Worm (Caenorhabditis elegans): ENCODE data around the gene ceh-43.
A peak's percentile ranks its signal among the peaks of the same experiment; 100 is the strongest.

ceh-43 gene

DNA sequence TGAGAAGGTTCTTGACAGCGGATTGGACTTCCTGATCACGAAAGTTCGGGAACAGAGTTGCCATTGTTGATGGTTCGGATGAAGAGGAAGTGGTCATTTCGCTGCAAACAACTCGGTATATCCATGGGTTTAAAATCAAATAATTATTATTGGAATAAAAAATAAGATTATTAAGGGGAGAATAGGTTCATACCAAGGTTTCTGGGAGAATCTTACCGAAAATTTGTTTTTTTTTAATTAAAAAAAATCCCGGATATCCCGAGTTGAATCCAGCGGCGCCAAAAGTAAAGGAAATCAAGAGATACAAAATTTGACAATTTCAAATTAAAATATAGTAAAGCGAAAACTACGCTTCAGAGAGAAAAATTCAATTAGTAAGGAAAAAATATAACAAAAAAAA is 31.8 kb downstream of the ceh-43 start, which contains the start of the genes R07E5.19 and pdcd-2:
TSS of gene R07E5.19 (minus strand) at position 101 of the 400 bp plus-strand sequence.
TSS of gene pdcd-2 (minus strand) at position 102 of the 400 bp plus-strand sequence.
- no peak for TF ChIP-seq blmp-1 (tag; optimal IDR thresholded peaks at IDR 0.05)
- no peak for TF ChIP-seq drap-1 (GFP tag; optimal IDR thresholded peaks at IDR 0.05)

DNA sequence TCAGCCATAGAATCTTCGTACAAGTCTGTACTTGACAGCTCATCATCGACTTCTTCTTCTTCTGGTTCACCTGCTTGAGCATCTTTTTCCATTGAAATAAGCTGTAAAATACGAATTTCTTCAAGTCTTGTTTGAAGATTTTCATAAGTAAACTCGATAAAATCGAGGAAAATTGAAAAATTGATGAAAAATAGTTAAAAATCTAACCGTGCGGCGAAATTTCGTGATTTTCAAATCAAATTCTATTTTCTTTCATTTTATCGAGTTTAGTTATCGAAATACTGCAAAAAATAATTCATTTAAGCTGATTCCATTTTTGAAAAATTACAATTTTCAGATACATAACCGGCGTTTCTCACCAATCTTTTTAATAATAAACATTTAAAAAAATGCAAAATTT is 34.6 kb downstream of the ceh-43 start, which contains the start of gene R07E5.11:
TSS of gene R07E5.11 (minus strand) at position 101 of the 400 bp plus-strand sequence.
- TF ChIP-seq M03D4.4 (tag; optimal IDR thresholded peaks at IDR 0.05) (no peak), blmp-1 (tag; optimal IDR thresholded peaks at IDR 0.05) (no peak), lsy-2 (tag; optimal IDR thresholded peaks at IDR 0.05) (no peak), ceh-39 (tag; optimal IDR thresholded peaks at IDR 0.05) (no peak), nhr-2 (tag; optimal IDR thresholded peaks at IDR 0.05) (no peak), nhr-12 (tag; optimal IDR thresholded peaks at IDR 0.05) (no peak), unc-39 (tag; optimal IDR thresholded peaks at IDR 0.05) (no peak), lin-13 (tag; optimal IDR thresholded peaks at IDR 0.05) (no peak), elt-1 (tag; optimal IDR thresholded peaks at IDR 0.05; ENCODE audit: borderline replicate concordance, insufficient read depth) (no peak), mls-2 (tag; optimal IDR thresholded peaks at IDR 0.05) (no peak), sem-2 (GFP tag; optimal IDR thresholded peaks at IDR 0.05) (no peak)

DNA sequence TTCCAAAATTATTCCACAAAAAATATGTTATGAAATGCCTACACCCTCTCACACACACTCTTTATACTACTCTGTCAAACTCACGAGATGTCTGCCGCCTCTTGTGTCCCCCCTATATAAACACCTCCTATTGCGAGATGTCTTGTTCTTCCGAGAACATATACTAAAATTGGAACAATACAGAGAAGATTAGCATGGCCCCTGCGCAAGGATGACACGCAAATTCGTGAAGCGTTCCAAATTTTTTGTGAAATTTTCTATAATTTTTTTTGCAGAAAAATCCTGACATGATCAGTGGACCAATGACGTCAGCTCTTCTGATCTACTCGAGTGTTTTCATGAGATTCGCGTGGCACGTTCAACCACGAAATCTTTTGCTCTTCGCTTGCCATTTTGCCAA is 35.7 kb downstream of the ceh-43 start:
- peak; percentile 7 for TF ChIP-seq unc-120 (tag; optimal IDR thresholded peaks at IDR 0.05; ENCODE audit: poor library complexity, severe bottlenecking)
- peak; percentile 30 for TF ChIP-seq bed-3 (GFP tag; optimal IDR thresholded peaks at IDR 0.05)
- peak; percentile 61 for TF ChIP-seq sptf-1 (tag; optimal IDR thresholded peaks at IDR 0.05)
- TF ChIP-seq cnd-1 (tag; optimal IDR thresholded peaks at IDR 0.05), result peak; percentile 62
- peak; percentile 12 for TF ChIP-seq ces-1 (GFP tag; optimal IDR thresholded peaks at IDR 0.05)
- TF ChIP-seq mls-2 (tag; optimal IDR thresholded peaks at IDR 0.05), result peak; percentile 20
- TF ChIP-seq sem-2 (GFP tag; optimal IDR thresholded peaks at IDR 0.05), result peak; percentile 54
- peak; percentile 64 for TF ChIP-seq drap-1 (GFP tag; optimal IDR thresholded peaks at IDR 0.05)
- peak; percentile 7 for TF ChIP-seq ham-2 (GFP tag; optimal IDR thresholded peaks at IDR 0.05)
- TF ChIP-seq M03D4.4 (tag; optimal IDR thresholded peaks at IDR 0.05), result peak; percentile 46
- TF ChIP-seq lsy-2 (tag; optimal IDR thresholded peaks at IDR 0.05), result peak; percentile 18

DNA sequence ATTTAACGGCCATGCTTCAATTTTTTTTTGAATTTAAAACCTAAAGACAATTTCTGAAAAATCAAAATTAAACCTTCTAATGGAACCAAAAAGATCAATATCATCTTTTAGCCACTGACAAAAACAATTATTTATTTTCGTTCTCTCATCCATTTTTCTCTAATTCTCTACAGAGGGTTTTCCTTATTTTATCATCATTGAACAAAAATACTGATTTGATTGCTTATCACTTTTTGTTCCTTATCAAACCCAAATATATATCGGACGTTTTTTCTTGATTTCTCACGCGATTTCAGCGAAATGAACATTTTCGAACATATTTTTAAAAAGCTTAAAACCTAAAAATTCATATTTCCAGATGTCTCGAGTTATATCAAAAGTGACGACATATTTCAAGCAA is 36.6 kb downstream of the ceh-43 start, which contains the start of gene mpc-1:
TSS of gene mpc-1 (plus strand) at position 359 of the 400 bp plus-strand sequence.
- TF ChIP-seq hlh-1 (tag; optimal IDR thresholded peaks at IDR 0.05), result no peak
- TF ChIP-seq cnd-1 (tag; optimal IDR thresholded peaks at IDR 0.05), result no peak
- no peak for TF ChIP-seq bed-3 (GFP tag; optimal IDR thresholded peaks at IDR 0.05)
- no peak for TF ChIP-seq lsy-2 (tag; optimal IDR thresholded peaks at IDR 0.05)

DNA sequence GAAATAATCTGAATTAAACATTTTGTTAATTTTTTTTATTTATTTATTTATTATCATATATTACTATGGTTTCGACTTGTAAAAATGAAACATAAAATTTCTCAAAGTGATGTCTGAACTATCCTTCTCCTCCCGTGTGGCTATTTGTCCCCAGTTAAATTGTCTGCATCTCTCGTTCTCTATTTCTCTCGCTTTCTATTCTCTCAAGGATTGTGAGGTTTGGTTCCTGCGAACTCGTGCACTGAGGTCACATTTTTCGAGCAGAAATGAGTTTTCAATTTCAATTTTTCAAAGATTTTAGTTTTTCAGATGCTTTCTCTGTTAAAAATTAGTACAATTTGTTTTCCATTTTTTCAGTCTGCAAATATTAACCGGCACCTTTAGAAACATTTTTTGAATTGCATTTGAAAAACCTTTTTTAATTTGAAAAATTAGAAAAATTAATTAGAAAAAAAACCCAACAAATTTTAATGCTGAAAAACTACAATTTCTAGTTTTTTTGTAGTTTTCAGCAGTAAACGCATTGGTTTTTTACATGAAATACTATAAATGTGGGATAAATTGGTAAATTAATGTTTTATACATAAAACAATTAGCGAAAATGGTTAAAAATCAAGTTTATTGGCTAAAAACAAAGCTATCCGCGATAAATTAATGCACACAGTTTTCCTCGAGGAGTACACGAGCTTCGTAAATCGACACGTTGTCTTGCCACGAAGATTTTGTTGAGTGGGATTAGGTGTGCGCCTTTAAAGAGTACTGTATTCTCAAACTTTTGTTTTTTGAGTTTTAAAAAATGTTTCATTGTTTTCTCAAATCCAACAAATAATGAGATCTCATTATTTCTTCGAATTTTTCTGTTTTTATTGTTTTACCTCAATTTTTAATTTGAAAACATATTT is 37.4 kb downstream of the ceh-43 start:
- TF ChIP-seq unc-62 (GFP tag; optimal IDR thresholded peaks at IDR 0.05), result no peak
- peak; percentile 8 for TF ChIP-seq ces-1 (GFP tag; optimal IDR thresholded peaks at IDR 0.05)

DNA sequence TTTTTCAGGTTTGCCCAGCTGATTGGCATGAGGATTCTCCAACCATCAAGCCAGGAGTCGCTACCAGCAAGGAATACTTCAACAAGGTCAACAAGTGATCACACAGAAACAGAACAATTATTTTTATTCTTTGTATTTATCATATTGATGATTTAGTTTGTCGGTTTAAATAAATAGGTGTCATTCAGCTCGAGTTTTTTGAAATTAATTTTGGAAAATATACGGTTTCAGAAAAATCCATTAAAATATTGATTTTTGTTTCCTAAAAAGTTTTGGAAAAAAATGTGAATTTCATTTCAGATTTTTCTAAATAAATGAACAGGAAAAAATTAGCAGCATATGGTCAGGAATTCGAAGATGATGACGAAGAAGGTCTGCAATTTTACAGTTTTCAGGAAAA is 41.5 kb downstream of the ceh-43 start, which contains the start of gene gpch-1:
TSS of gene gpch-1 (plus strand) at position 301 of the 400 bp plus-strand sequence.
- no peak for TF ChIP-seq nhr-12 (tag; optimal IDR thresholded peaks at IDR 0.05)
- TF ChIP-seq sem-2 (GFP tag; optimal IDR thresholded peaks at IDR 0.05), result no peak
- no peak for TF ChIP-seq ceh-39 (tag; optimal IDR thresholded peaks at IDR 0.05)
- TF ChIP-seq cnd-1 (tag; optimal IDR thresholded peaks at IDR 0.05), result no peak
- TF ChIP-seq unc-39 (tag; optimal IDR thresholded peaks at IDR 0.05), result no peak
- no peak for TF ChIP-seq nhr-76 (tag; optimal IDR thresholded peaks at IDR 0.05)
- no peak for TF ChIP-seq ztf-11 (tag; optimal IDR thresholded peaks at IDR 0.05)
- no peak for TF ChIP-seq unc-120 (tag; optimal IDR thresholded peaks at IDR 0.05; ENCODE audit: poor library complexity, severe bottlenecking)
- TF ChIP-seq lin-32 (GFP tag; optimal IDR thresholded peaks at IDR 0.05), result no peak
- no peak for TF ChIP-seq hlh-1 (tag; optimal IDR thresholded peaks at IDR 0.05)
- TF ChIP-seq elt-1 (tag; optimal IDR thresholded peaks at IDR 0.05; ENCODE audit: borderline replicate concordance, insufficient read depth), result no peak
- TF ChIP-seq ham-2 (GFP tag; optimal IDR thresholded peaks at IDR 0.05), result no peak

DNA sequence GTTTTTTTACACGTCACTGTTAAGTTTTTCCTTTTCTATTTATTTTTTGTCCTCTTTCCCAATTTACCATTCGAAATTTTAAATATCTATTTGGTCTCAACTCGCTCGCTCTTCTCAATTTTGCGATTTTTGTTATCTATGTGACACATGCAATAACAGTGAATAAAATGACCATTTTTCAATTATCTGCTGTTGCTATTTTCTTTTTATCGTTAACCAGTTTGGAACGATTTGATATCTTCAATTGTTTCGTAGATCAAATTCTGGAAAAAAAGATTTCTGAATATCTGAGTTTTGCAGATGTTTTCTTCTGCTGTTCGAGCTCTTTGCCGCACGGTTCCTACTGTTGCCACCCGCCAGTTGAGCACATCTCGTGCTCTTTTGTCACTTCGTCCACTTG is 42.6 kb downstream of the ceh-43 start, which contains the start of gene prdx-3:
TSS of gene prdx-3 (plus strand) at position 301 of the 400 bp plus-strand sequence.
- no peak for TF ChIP-seq M03D4.4 (tag; optimal IDR thresholded peaks at IDR 0.05)
- TF ChIP-seq elt-3 (tag; optimal IDR thresholded peaks at IDR 0.05), result no peak
- TF ChIP-seq bed-3 (GFP tag; optimal IDR thresholded peaks at IDR 0.05), result no peak
- TF ChIP-seq drap-1 (GFP tag; optimal IDR thresholded peaks at IDR 0.05), result no peak
- no peak for TF ChIP-seq nhr-12 (tag; optimal IDR thresholded peaks at IDR 0.05)
- no peak for TF ChIP-seq tbx-8 (GFP tag; optimal IDR thresholded peaks at IDR 0.05)
- no peak for TF ChIP-seq mep-1 (tag; optimal IDR thresholded peaks at IDR 0.05)
- TF ChIP-seq ceh-39 (tag; optimal IDR thresholded peaks at IDR 0.05), result no peak

Measured in whole organism, mixed stage, embryonic.